Fruit fly (Drosophila melanogaster) ovary, adult (tissue): ENCODE measurements around the gene Dsor1.

Experiments used
- CG17801 ChIP-seq: fragments of 200-800 bp; optimal IDR thresholded peaks from 2 replicates; lab custom pipeline; 2019; ENCODE audit warnings: missing biosample characterization, mild to moderate bottlenecking, missing genetic modification characterization, moderate library complexity; ENCODE audit not compliant: partially characterized antibody

The Dsor1 gene

dm6 chrX:9243417-9243884 lies 3.7 kb upstream of the Dsor1 start, which contains the start of the genes mxc and Larp7:
Gene mxc, minus strand, starts transcription at chrX:9243467.
Gene Larp7, plus strand, starts transcription at chrX:9243817.
- peak; percentile 72 for TF ChIP-seq CG17801 (GFP tag; lab: Kevin White, UChicago)

- TF ChIP-seq CG17801 (GFP tag; lab: Kevin White, UChicago), result no peak
Measured at dm6 chrX:9248040-9248439, 898 bp downstream of the Dsor1 start.

- TF ChIP-seq CG17801 (GFP tag; lab: Kevin White, UChicago), result peak; percentile 62
Measured at dm6 chrX:9250161-9250831, 3.2 kb downstream of the Dsor1 start, which contains the start of gene CG17754. Gene CG17754, plus strand, starts transcription at chrX:9250420.

dm6 chrX:9251212-9251877 lies 4.2 kb downstream of the Dsor1 start:
- no peak for TF ChIP-seq CG17801 (GFP tag; lab: Kevin White, UChicago)

dm6 chrX:9252051-9252708 lies 5.0 kb downstream of the Dsor1 start:
- TF ChIP-seq CG17801 (GFP tag; lab: Kevin White, UChicago), result no peak

dm6 chrX:9255021-9255420 lies 7.9 kb downstream of the Dsor1 start:
- no peak for TF ChIP-seq CG17801 (GFP tag; lab: Kevin White, UChicago)

- TF ChIP-seq CG17801 (GFP tag; lab: Kevin White, UChicago), result peak; percentile 34
Measured at dm6 chrX:9255964-9256520, 8.9 kb downstream of the Dsor1 start, which contains the start of gene ric8a. Gene ric8a, plus strand, starts transcription at chrX:9256168.

- peak; percentile 15 for TF ChIP-seq CG17801 (GFP tag; lab: Kevin White, UChicago)
Measured at dm6 chrX:9266082-9266481, 18.9 kb downstream of the Dsor1 start.

dm6 chrX:9267598-9267997 lies 20.5 kb downstream of the Dsor1 start, which contains the start of gene Erk7:
Gene Erk7, minus strand, starts transcription at chrX:9267698.
- TF ChIP-seq CG17801 (GFP tag; lab: Kevin White, UChicago), result no peak

- TF ChIP-seq CG17801 (GFP tag; lab: Kevin White, UChicago), result no peak
Measured at dm6 chrX:9269825-9270224, 22.7 kb downstream of the Dsor1 start, which contains the start of gene CG17440. Gene CG17440, minus strand, starts transcription at chrX:9269925.

- no peak for TF ChIP-seq CG17801 (GFP tag; lab: Kevin White, UChicago)
Measured at dm6 chrX:9272830-9273507, 25.8 kb downstream of the Dsor1 start, which contains the start of the genes Cfp1 and Aladin. Gene Cfp1, minus strand, starts transcription at chrX:9272960. Gene Aladin, plus strand, starts transcription at chrX:9273413.

dm6 chrX:9281998-9282644 lies 35.0 kb downstream of the Dsor1 start:
- no peak for TF ChIP-seq CG17801 (GFP tag; lab: Kevin White, UChicago)

- TF ChIP-seq CG17801 (GFP tag; lab: Kevin White, UChicago), result peak; percentile 18
Measured at dm6 chrX:9282783-9283289, 35.7 kb downstream of the Dsor1 start, which contains the start of gene c11.1. Gene c11.1, minus strand, starts transcription at chrX:9283117.
